Worm (Caenorhabditis elegans) whole organism, L4/young adult: ENCODE results near the gene srj-39.

ENCODE experiments used
- W03F9.2 ChIP-seq: fragments of 150-350 bp; optimal IDR thresholded peaks from 2 replicates; lab custom pipeline; 2014; ENCODE audit warnings: missing biosample characterization, missing genetic modification characterization
- dao-5 ChIP-seq: sonication (generic microtip); optimal IDR thresholded peaks from 2 replicates; lab custom pipeline; 2016; ENCODE audit warnings: missing genotype, missing genetic modification characterization, moderate library complexity, missing compliant biosample characterization

- TF ChIP-seq W03F9.2 (no peak), dao-5 (tag; lab: Kevin White, UChicago) (no peak)
Measured at ce11 chrV:4101567-4101966, 2.8 kb upstream of the srj-39 start, which contains the start of gene srj-40.
